Worm (Caenorhabditis elegans) whole organism, mixed stage, embryonic: ENCODE measurements around the gene swt-6.

Experiments
- ceh-39 ChIP-seq: fragments of 150-350 bp; optimal IDR thresholded peaks from 2 replicates; lab custom pipeline; 2014; ENCODE audit warnings: missing biosample characterization, missing genetic modification characterization
- ceh-83 ChIP-seq: fragments of 200-800 bp; sonication (Bioruptor generic); optimal IDR thresholded peaks from 2 replicates; lab custom pipeline; 2018; ENCODE audit warnings: mild to moderate bottlenecking, missing genetic modification characterization, missing compliant biosample characterization
- ces-1 ChIP-seq: fragments of 150-350 bp; optimal IDR thresholded peaks from 2 replicates; lab custom pipeline; 2014; ENCODE audit warnings: missing biosample characterization, missing genetic modification reagents, missing genetic modification characterization
- drap-1 ChIP-seq: fragments of 200-800 bp; sonication (Bioruptor generic); optimal IDR thresholded peaks from 3 replicates; lab custom pipeline; 2018; ENCODE audit warnings: mild to moderate bottlenecking, missing genetic modification characterization, missing compliant biosample characterization
- elt-1 ChIP-seq: sonication (generic microtip); optimal IDR thresholded peaks from 2 replicates; lab custom pipeline; 2017; ENCODE audit warnings: missing genetic modification characterization, mild to moderate bottlenecking, missing compliant biosample characterization, antibody characterized with exemption, moderate library complexity, borderline replicate concordance; ENCODE audit not compliant: insufficient read depth
- flh-1 ChIP-seq: fragments of 200-800 bp; sonication (Bioruptor generic); optimal IDR thresholded peaks from 2 replicates; lab custom pipeline; 2018; ENCODE audit warnings: mild to moderate bottlenecking, missing genetic modification characterization, moderate library complexity, missing compliant biosample characterization
- ham-2 ChIP-seq: fragments of 200-800 bp; sonication (Bioruptor generic); optimal IDR thresholded peaks from 2 replicates; lab custom pipeline; 2018; ENCODE audit warnings: mild to moderate bottlenecking, missing genetic modification characterization, missing compliant biosample characterization
- hlh-1 ChIP-seq: fragments of 150-350 bp; optimal IDR thresholded peaks from 2 replicates; lab custom pipeline; 2014; ENCODE audit warnings: missing biosample characterization, missing genetic modification reagents, missing genetic modification characterization
- lin-32 ChIP-seq: fragments of 200-800 bp; sonication (Bioruptor generic); optimal IDR thresholded peaks from 2 replicates; lab custom pipeline; 2018; ENCODE audit warnings: mild to moderate bottlenecking, missing genetic modification characterization, missing compliant biosample characterization
- mls-2 ChIP-seq: sonication (generic microtip); optimal IDR thresholded peaks from 2 replicates; lab custom pipeline; 2016; ENCODE audit warnings: mild to moderate bottlenecking, missing genetic modification characterization, moderate library complexity, missing compliant biosample characterization
- nhr-2 ChIP-seq: fragments of 150-350 bp; optimal IDR thresholded peaks from 2 replicates; lab custom pipeline; 2014; ENCODE audit warnings: missing biosample characterization, missing genetic modification characterization
- nhr-76 ChIP-seq: sonication (generic microtip); optimal IDR thresholded peaks from 2 replicates; lab custom pipeline; 2017; ENCODE audit warnings: missing biosample characterization, missing genetic modification characterization
- tbx-8 ChIP-seq: fragments of 200-800 bp; sonication (Bioruptor generic); optimal IDR thresholded peaks from 2 replicates; lab custom pipeline; 2018; ENCODE audit warnings: mild to moderate bottlenecking, missing genetic modification characterization, moderate library complexity, missing compliant biosample characterization
- unc-120 ChIP-seq: sonication (generic microtip); optimal IDR thresholded peaks from 2 replicates; lab custom pipeline; 2017; ENCODE audit warnings: missing genetic modification characterization, missing compliant biosample characterization; ENCODE audit not compliant: poor library complexity, severe bottlenecking
- unc-62 ChIP-seq: fragments of 150-350 bp; optimal IDR thresholded peaks from 2 replicates; lab custom pipeline; 2014; ENCODE audit warnings: missing biosample characterization, missing genetic modification reagents, missing genetic modification characterization
- zip-8 ChIP-seq: fragments of 150-350 bp; optimal IDR thresholded peaks from 2 replicates; lab custom pipeline; 2014; ENCODE audit warnings: missing biosample characterization, missing genetic modification characterization

Gene swt-6

ce11 chrV:14003587-14004156, 49.5 kb downstream of the swt-6 start:
- TF ChIP-seq ces-1 (GFP tag; lab: Kevin White, UChicago) (peak; percentile 32), flh-1 (GFP tag; lab: Kevin White, UChicago) (no peak), zip-8 (no peak), ham-2 (GFP tag; lab: Kevin White, UChicago) (no peak), tbx-8 (GFP tag; lab: Kevin White, UChicago) (no peak), mls-2 (tag; lab: Kevin White, UChicago) (no peak)
- TF ChIP-seq, all 35 proteins: peak for 1

ce11 chrV:14004342-14004741, 50.2 kb downstream of the swt-6 start:
- TF ChIP-seq unc-120 (tag; lab: Kevin White, UChicago) = peak; percentile 16
- TF ChIP-seq drap-1 (GFP tag; lab: Kevin White, UChicago) = no peak
- TF ChIP-seq ces-1 (GFP tag; lab: Kevin White, UChicago) = peak; percentile 56
- TF ChIP-seq hlh-1 = peak; percentile 45
- no peak for TF ChIP-seq nhr-2 (tag; lab: Kevin White, UChicago)
- peak; percentile 18 for TF ChIP-seq unc-62
- TF ChIP-seq elt-1 (tag; lab: Kevin White, UChicago) = no peak
- no peak for TF ChIP-seq flh-1 (GFP tag; lab: Kevin White, UChicago)
- TF ChIP-seq zip-8 = no peak
- TF ChIP-seq ceh-39 (tag; lab: Kevin White, UChicago) = no peak
- no peak for TF ChIP-seq nhr-76
- no peak for TF ChIP-seq lin-32 (GFP tag; lab: Kevin White, UChicago)
- TF ChIP-seq ceh-83 (GFP tag; lab: Kevin White, UChicago) = no peak
